Worm (Caenorhabditis elegans): ENCODE data around the gene idhg-1.
A peak's percentile ranks its signal among the peaks of the same experiment; 100 is the strongest.

idhg-1 gene

DNA sequence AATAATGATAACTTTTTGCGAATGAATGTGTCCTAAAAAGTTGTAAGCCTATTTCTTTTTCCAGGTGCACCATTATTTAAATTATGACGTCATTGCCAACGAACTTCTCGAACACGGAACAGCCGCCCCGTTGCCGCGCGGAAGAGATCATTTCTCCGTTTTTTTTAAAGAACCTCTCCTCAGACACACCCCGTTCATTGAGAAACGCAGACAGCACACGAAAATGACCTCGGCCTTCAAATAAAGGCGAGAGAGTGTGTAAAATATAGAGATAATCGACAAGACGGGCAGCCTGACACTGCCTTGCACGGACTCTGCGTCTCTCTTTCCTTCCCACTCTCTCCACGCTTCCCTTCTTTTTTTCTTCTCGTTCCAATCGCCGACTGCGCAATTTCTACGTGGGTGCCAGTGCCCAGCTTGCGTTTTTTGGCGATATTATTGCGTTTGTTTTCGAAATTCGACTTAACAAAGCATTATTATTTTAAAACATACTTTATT is 8.2 kb upstream of the idhg-1 start:
- TF ChIP-seq zag-1 (tag; optimal IDR thresholded peaks at IDR 0.05) = no peak
- TF ChIP-seq efl-3 (GFP tag; optimal IDR thresholded peaks at IDR 0.05) = no peak
- TF ChIP-seq hlh-4 (tag; optimal IDR thresholded peaks at IDR 0.05) = no peak
- no peak for TF ChIP-seq Y116A8C.19 (tag; optimal IDR thresholded peaks at IDR 0.05; ENCODE audit: borderline replicate concordance)
- TF ChIP-seq fkh-8 (tag; optimal IDR thresholded peaks at IDR 0.05) = peak; percentile 19
- TF ChIP-seq pax-3 (tag; optimal IDR thresholded peaks at IDR 0.05) = no peak
- peak; percentile 22 for TF ChIP-seq aly-2 (tag; optimal IDR thresholded peaks at IDR 0.05)
- TF ChIP-seq elt-3 (tag; optimal IDR thresholded peaks at IDR 0.05) = peak in 3 of 6 experiments; percentile 11 to 74 (median 22)
- peak; percentile 84 for TF ChIP-seq nhr-85 (tag)
- no peak for TF ChIP-seq lir-3 (tag; optimal IDR thresholded peaks at IDR 0.05; ENCODE audit: poor library complexity)
- peak; percentile 76 for TF ChIP-seq nhr-47 (tag; optimal IDR thresholded peaks at IDR 0.05)
- TF ChIP-seq F16B12.6 (tag; optimal IDR thresholded peaks at IDR 0.05) = no peak
- peak; percentile 54 for TF ChIP-seq dsc-1 (tag; optimal IDR thresholded peaks at IDR 0.05)
- no peak for TF ChIP-seq sup-37 (GFP tag; optimal IDR thresholded peaks at IDR 0.05)
- no peak for TF ChIP-seq hlh-17 (GFP tag; optimal IDR thresholded peaks at IDR 0.05; ENCODE audit: borderline replicate concordance)
- no peak for TF ChIP-seq ets-5 (GFP tag; IDR thresholded peaks at IDR 0.05)
- no peak for TF ChIP-seq alr-1 (tag; optimal IDR thresholded peaks at IDR 0.05; ENCODE audit: borderline replicate concordance)
- TF ChIP-seq C34B4.2 (tag; optimal IDR thresholded peaks at IDR 0.05) = no peak
- TF ChIP-seq elt-2 (tag; optimal IDR thresholded peaks at IDR 0.05) = no peak
- no peak for TF ChIP-seq C04F5.9 (tag; optimal IDR thresholded peaks at IDR 0.05)
- TF ChIP-seq dpl-1 (GFP tag; optimal IDR thresholded peaks at IDR 0.05) = peak in 2 of 3 experiments; percentile 34 to 47
- TF ChIP-seq ceh-82 (tag; optimal IDR thresholded peaks at IDR 0.05) = peak; percentile 52 to 75 (median 60)
- no peak for TF ChIP-seq nhr-237 (tag; optimal IDR thresholded peaks at IDR 0.05)
- peak; percentile 56 for TF ChIP-seq unc-86 (tag; optimal IDR thresholded peaks at IDR 0.05)
- peak; percentile 36; the same call in 1 of the 2 replicates for TF ChIP-seq grh-1 (GFP tag; IDR thresholded peaks at IDR 0.05)
- TF ChIP-seq nhr-90 (tag; optimal IDR thresholded peaks at IDR 0.05; ENCODE audit: poor library complexity) = peak; percentile 71
- TF ChIP-seq unc-62 (GFP tag; optimal IDR thresholded peaks at IDR 0.05) = no peak
- TF ChIP-seq ceh-8 (GFP tag; optimal IDR thresholded peaks at IDR 0.05) = no peak
- peak in 1 of 2 experiments; percentile 55 for TF ChIP-seq mdl-1 (tag; optimal IDR thresholded peaks at IDR 0.05)
- TF ChIP-seq lin-14 (GFP tag; optimal IDR thresholded peaks at IDR 0.05) = peak; percentile 98
- no peak for TF ChIP-seq pag-3 (tag; optimal IDR thresholded peaks at IDR 0.05; ENCODE audit: borderline replicate concordance, insufficient read depth)
- TF ChIP-seq nhr-20 (tag; optimal IDR thresholded peaks at IDR 0.05) = peak; percentile 69
- peak; percentile 31 for TF ChIP-seq egl-13 (tag; optimal IDR thresholded peaks at IDR 0.05)
- TF ChIP-seq isw-1 (GFP tag; IDR thresholded peaks at IDR 0.05) = peak; percentile 43
- peak; percentile 61 for TF ChIP-seq blmp-1 (tag; optimal IDR thresholded peaks at IDR 0.05)
- TF ChIP-seq snu-23 (GFP tag; optimal IDR thresholded peaks at IDR 0.05) = peak; percentile 77
- TF ChIP-seq swsn-7 (tag; optimal IDR thresholded peaks at IDR 0.05) = peak; percentile 77
- TF ChIP-seq tlp-1 (tag; optimal IDR thresholded peaks at IDR 0.05) = no peak
- TF ChIP-seq egl-27 (tag; optimal IDR thresholded peaks at IDR 0.05) = peak in 1 of 2 experiments; percentile 15
- no peak for TF ChIP-seq lin-15B (tag; optimal IDR thresholded peaks at IDR 0.05)
- peak; percentile 67 for TF ChIP-seq rnt-1 (tag; optimal IDR thresholded peaks at IDR 0.05)
- no peak for TF ChIP-seq fkh-10 (GFP tag; optimal IDR thresholded peaks at IDR 0.05)
- TF ChIP-seq lin-39 (tag; optimal IDR thresholded peaks at IDR 0.05) = no peak
- no peak for TF ChIP-seq zip-4 (GFP tag; optimal IDR thresholded peaks at IDR 0.05)
- no peak for TF ChIP-seq sptf-1 (tag; optimal IDR thresholded peaks at IDR 0.05)
- TF ChIP-seq efl-1 (optimal IDR thresholded peaks at IDR 0.05) = peak; percentile 70 to 82
- peak; percentile 33 to 93 for TF ChIP-seq efl-1 (GFP tag; optimal IDR thresholded peaks at IDR 0.05 in 1 of 2)
- TF ChIP-seq snpc-4 (tag; optimal IDR thresholded peaks at IDR 0.05) = no peak
- TF ChIP-seq skn-1 (tag; optimal IDR thresholded peaks at IDR 0.05) = peak; percentile 50
- no peak for TF ChIP-seq fos-1 (tag; optimal IDR thresholded peaks at IDR 0.05)
- peak; percentile 69 for TF ChIP-seq xbp-1 (tag; optimal IDR thresholded peaks at IDR 0.05)

Measured in whole organism, L1 larva.